Fruit fly (Drosophila melanogaster) whole organism, embryonic: ENCODE results near the gene tomb.

Source experiments
- BEAF-32 ChIP-seq: fragments of 200-800 bp; sonication (Bioruptor generic); optimal IDR thresholded peaks from 3 replicates; lab custom pipeline; 2017; ENCODE audit warnings: missing biosample characterization, missing genetic modification characterization, mild to moderate bottlenecking, moderate library complexity, missing genetic modification reagents
- CG13775 ChIP-seq: fragments of 200-800 bp; sonication (Bioruptor generic); optimal IDR thresholded peaks from 3 replicates; lab custom pipeline; 2017; ENCODE audit warnings: missing biosample characterization, mild to moderate bottlenecking, missing genetic modification characterization
- CG2678 ChIP-seq: fragments of 200-800 bp; sonication (Bioruptor generic); optimal IDR thresholded peaks from 3 replicates; lab custom pipeline; 2019; ENCODE audit warnings: missing biosample characterization, mild to moderate bottlenecking, missing genetic modification characterization, moderate library complexity
- CG31388 ChIP-seq: fragments of 200-800 bp; sonication (Bioruptor generic); optimal IDR thresholded peaks from 2 replicates; lab custom pipeline; 2016; ENCODE audit warnings: missing biosample characterization, missing genetic modification characterization
- CG4707 ChIP-seq: fragments of 200-800 bp; sonication (Bioruptor generic); optimal IDR thresholded peaks from 2 replicates; lab custom pipeline; 2018; ENCODE audit warnings: missing biosample characterization, mild to moderate bottlenecking, missing genetic modification characterization, moderate library complexity
- CTCF ChIP-seq: fragments of 200-800 bp; sonication (Bioruptor generic); optimal IDR thresholded peaks from 2 replicates; lab custom pipeline; 2017; ENCODE audit warnings: missing biosample characterization, mild to moderate bottlenecking, missing genetic modification characterization, moderate library complexity
- H2.0 ChIP-seq: fragments of 200-800 bp; sonication (Bioruptor generic); IDR thresholded peaks from 2 replicates; pipeline ENCODE4 v1.3.6; 2022; ENCODE audit warnings: missing biosample characterization, missing genetic modification characterization
- Med ChIP-seq: fragments of 200-800 bp; sonication (Bioruptor generic); peaks from one replicate; lab custom pipeline; 2016; ENCODE audit warnings: missing biosample characterization, missing genetic modification characterization, mild to moderate bottlenecking, inconsistent platforms, moderate library complexity
- Xbp1 ChIP-seq: fragments of 200-800 bp; sonication (Bioruptor generic); optimal IDR thresholded peaks from 3 replicates; lab custom pipeline; 2016; ENCODE audit warnings: missing biosample characterization, mild to moderate bottlenecking, missing genetic modification characterization
- da ChIP-seq: fragments of 200-800 bp; sonication (Bioruptor generic); optimal IDR thresholded peaks from 2 replicates; lab custom pipeline; 2016; ENCODE audit warnings: missing biosample characterization, missing genetic modification characterization
- disco-r ChIP-seq: fragments of 200-800 bp; sonication (Bioruptor generic); optimal IDR thresholded peaks from 2 replicates; lab custom pipeline; 2016; ENCODE audit warnings: missing biosample characterization, missing genetic modification characterization
- fru ChIP-seq: fragments of >200 bp; optimal IDR thresholded peaks from 2 replicates; lab custom pipeline; 2017
- gcm2 ChIP-seq: fragments of 200-800 bp; sonication (Bioruptor generic); optimal IDR thresholded peaks from 2 replicates; lab custom pipeline; 2016; ENCODE audit warnings: missing biosample characterization, missing genetic modification characterization
- p53 ChIP-seq: fragments of 200-800 bp; sonication (Bioruptor generic); optimal IDR thresholded peaks from 2 replicates; lab custom pipeline; 2016; ENCODE audit warnings: missing biosample characterization, missing genetic modification characterization

DNA sequence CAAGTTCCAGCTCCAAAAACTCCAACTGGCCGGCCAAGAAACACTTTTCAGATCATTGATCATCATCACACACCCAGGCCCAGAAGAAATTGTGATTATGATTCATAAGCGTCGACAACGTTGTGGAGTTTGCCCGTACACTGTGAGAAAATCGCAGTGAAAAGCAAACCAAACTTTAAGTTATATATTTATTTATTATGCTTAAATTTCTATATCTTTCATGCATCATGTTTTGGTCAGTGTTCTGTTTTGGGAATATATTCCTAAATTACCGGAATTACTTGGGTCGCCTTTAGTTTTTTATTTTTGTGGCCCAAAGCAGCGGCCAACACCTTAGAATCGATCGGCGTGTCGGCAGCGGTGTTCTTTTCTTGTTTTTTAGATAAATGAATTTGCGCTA, 31.4 kb downstream of the tomb start:
- TF ChIP-seq H2.0 (GFP tag; lab: Robert Waterston, UW) = no peak
- no peak for TF ChIP-seq gcm2
- no peak for TF ChIP-seq CTCF (GFP tag; lab: Kevin White, UChicago)
- no peak for TF ChIP-seq BEAF-32 (GFP tag; lab: Kevin White, UChicago)
- no peak for TF ChIP-seq Xbp1 (GFP tag; lab: Kevin White, UChicago)
- no peak for TF ChIP-seq p53
- no peak for TF ChIP-seq da (GFP tag; lab: Kevin White, UChicago)
- TF ChIP-seq CG2678 (tag; lab: Kevin White, UChicago) = no peak
- no peak for TF ChIP-seq CG31388 (GFP tag; lab: Kevin White, UChicago)
- TF ChIP-seq disco-r (GFP tag; lab: Kevin White, UChicago) = no peak
- no peak for TF ChIP-seq CG4707
- no peak for TF ChIP-seq Med (GFP tag; lab: Kevin White, UChicago)
- TF ChIP-seq CG13775 (GFP tag; lab: Kevin White, UChicago) = no peak
- TF ChIP-seq fru (lab: Kevin White, UChicago) = no peak
